Worm (Caenorhabditis elegans): ENCODE results near the gene lfi-1.
A peak's percentile ranks its signal among the peaks of the same experiment; 100 is the strongest.

lfi-1 gene

ce11 chrX:4981059-4981458, 4.4 kb downstream of the lfi-1 start (continued):
- no peak for TF ChIP-seq Y75B8A.6 (GFP tag; IDR thresholded peaks at IDR 0.05)
- no peak for TF ChIP-seq saeg-2 (GFP tag; IDR thresholded peaks at IDR 0.05)
- TF ChIP-seq madf-9 (GFP tag; conservative IDR thresholded peaks at IDR 0.05): no peak
- no peak for TF ChIP-seq snpc-1.2 (GFP tag; IDR thresholded peaks at IDR 0.05)
- peak; percentile 12 for TF ChIP-seq rbr-2 (tag; optimal IDR thresholded peaks at IDR 0.05)
- TF ChIP-seq aha-1 (tag): peak; percentile 64
- no peak for TF ChIP-seq unc-39 (tag; optimal IDR thresholded peaks at IDR 0.05)
- no peak for TF ChIP-seq F26F4.8 (GFP tag; conservative IDR thresholded peaks at IDR 0.05)

ce11 chrX:4981579-4981978, 4.9 kb downstream of the lfi-1 start:
- TF ChIP-seq dve-1 (tag; optimal IDR thresholded peaks at IDR 0.05; ENCODE audit: insufficient read depth) (peak; percentile 12), unc-62 (GFP tag; optimal IDR thresholded peaks at IDR 0.05 in 1 of 2) (peak in 1 of 2 experiments; percentile 35), unc-62 (tag; optimal IDR thresholded peaks at IDR 0.05) (no peak), nhr-28 (tag; optimal IDR thresholded peaks at IDR 0.05) (peak; percentile 21), pqm-1 (tag; optimal IDR thresholded peaks at IDR 0.05) (peak; percentile 28), nhr-76 (tag; optimal IDR thresholded peaks at IDR 0.05) (no peak), ztf-11 (tag; optimal IDR thresholded peaks at IDR 0.05) (no peak), daf-16 (GFP tag; optimal IDR thresholded peaks at IDR 0.05) (no peak), daf-16 (tag; optimal IDR thresholded peaks at IDR 0.05) (peak; percentile 87)

ce11 chrX:4982009-4982625, 5.5 kb downstream of the lfi-1 start:
- TF ChIP-seq zag-1 (tag; optimal IDR thresholded peaks at IDR 0.05) (no peak), ZK546.5 (tag; optimal IDR thresholded peaks at IDR 0.05) (no peak), saeg-2 (GFP tag; IDR thresholded peaks at IDR 0.05) (no peak), nhr-102 (tag; optimal IDR thresholded peaks at IDR 0.05) (no peak), zfp-3 (GFP tag; conservative IDR thresholded peaks at IDR 0.05) (no peak), spr-1 (tag; optimal IDR thresholded peaks at IDR 0.05) (no peak), nhr-28 (tag; optimal IDR thresholded peaks at IDR 0.05) (no peak), sdz-12 (GFP tag; optimal IDR thresholded peaks at IDR 0.05) (no peak), mdl-1 (tag; optimal IDR thresholded peaks at IDR 0.05) (peak in 1 of 2 experiments; percentile 27), R02D3.7 (tag; optimal IDR thresholded peaks at IDR 0.05) (no peak), pha-4 (GFP tag; IDR thresholded peaks at IDR 0.05) (no peak; the same call in 1 of the 2 replicates), pha-4 (tag; optimal IDR thresholded peaks at IDR 0.05) (no peak), ztf-11 (tag; optimal IDR thresholded peaks at IDR 0.05) (no peak), snpc-4 (tag; optimal IDR thresholded peaks at IDR 0.05) (no peak), nhr-25 (tag; optimal IDR thresholded peaks at IDR 0.05; ENCODE audit: borderline replicate concordance, insufficient read depth) (no peak), set-16 (GFP tag; IDR thresholded peaks at IDR 0.05) (peak; percentile 88), Y75B8A.6 (GFP tag; IDR thresholded peaks at IDR 0.05) (no peak), madf-9 (GFP tag; conservative IDR thresholded peaks at IDR 0.05) (no peak), F26F4.8 (GFP tag; conservative IDR thresholded peaks at IDR 0.05) (no peak), mxl-2 (GFP tag; conservative IDR thresholded peaks at IDR 0.05) (no peak), lin-13 (GFP tag; optimal IDR thresholded peaks at IDR 0.05) (no peak), lin-29 (GFP tag; IDR thresholded peaks at IDR 0.05) (no peak), nhr-11 (tag; optimal IDR thresholded peaks at IDR 0.05) (peak; percentile 50), ceh-82 (tag; optimal IDR thresholded peaks at IDR 0.05) (no peak), lin-38 (GFP tag; IDR thresholded peaks at IDR 0.05) (no peak), vab-7 (GFP tag; IDR thresholded peaks at IDR 0.05) (0 out of 2 replicates have a peak, but pooled peaks have one; percentile 4), ceh-28 (tag; optimal IDR thresholded peaks at IDR 0.05) (peak; percentile 20), nhr-76 (tag; optimal IDR thresholded peaks at IDR 0.05) (no peak), dve-1 (tag; optimal IDR thresholded peaks at IDR 0.05; ENCODE audit: insufficient read depth) (no peak), nhr-10 (tag; optimal IDR thresholded peaks at IDR 0.05) (no peak), arid-1 (GFP tag; conservative IDR thresholded peaks at IDR 0.05) (no peak), zfp-2 (tag; optimal IDR thresholded peaks at IDR 0.05) (no peak), hlh-30 (tag; optimal IDR thresholded peaks at IDR 0.05; ENCODE audit: insufficient read depth) (no peak), fos-1 (tag; optimal IDR thresholded peaks at IDR 0.05) (no peak), hmg-1.1 (GFP tag; IDR thresholded peaks at IDR 0.05) (peak; percentile 45), egl-43 (GFP tag; IDR thresholded peaks at IDR 0.05) (peak; percentile 74; the same call in 1 of the 2 replicates), ama-1 (optimal IDR thresholded peaks at IDR 0.05) (no peak), Y48G9A.11 (GFP tag; IDR thresholded peaks at IDR 0.05) (no peak), lin-39 (tag; optimal IDR thresholded peaks at IDR 0.05) (no peak)

All from whole organism, L4 larva.